Worm (Caenorhabditis elegans) whole organism, L4/young adult: ENCODE results near the gene C47E12.9.

ENCODE experiments used
- W03F9.2 ChIP-seq: fragments of 150-350 bp; optimal IDR thresholded peaks from 2 replicates; lab custom pipeline; 2014; ENCODE audit warnings: missing biosample characterization, missing genetic modification characterization
- him-1 ChIP-seq: sonication (generic microtip); optimal IDR thresholded peaks from 2 replicates; lab custom pipeline; 2016; ENCODE audit warnings: missing genotype, missing genetic modification reagents, missing genetic modification characterization, missing compliant biosample characterization

DNA sequence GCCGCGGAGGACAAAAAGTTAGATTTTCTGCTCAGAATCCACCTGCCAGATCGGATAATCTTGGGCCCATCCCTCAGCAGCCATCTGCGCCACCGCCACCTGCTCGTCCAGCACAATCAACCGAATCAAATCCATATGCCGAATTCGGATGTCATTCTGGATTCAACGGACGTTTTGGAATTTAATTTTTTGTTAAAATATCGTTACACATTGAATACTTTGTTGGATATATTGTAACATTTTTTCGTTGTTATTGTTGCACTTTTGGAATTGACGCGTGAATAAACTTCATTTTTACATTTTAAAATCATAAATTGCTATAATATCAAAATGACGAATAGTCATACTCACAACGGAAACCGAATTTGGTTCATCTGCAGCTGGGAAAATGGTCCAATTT lies 40.9 kb upstream of the C47E12.9 start, which contains the start of gene spe-29:
- TF ChIP-seq him-1, result no peak
- TF ChIP-seq W03F9.2 (tag; lab: Kevin White, UChicago), result no peak
